Worm (Caenorhabditis elegans) whole organism, young adult: ENCODE measurements around the gene F36H5.13.

ENCODE experiments used
- B0261.1 ChIP-seq: sonication (generic microtip); optimal IDR thresholded peaks from 2 replicates; lab custom pipeline; 2016; ENCODE audit warnings: mild to moderate bottlenecking, missing genetic modification characterization, moderate library complexity, missing compliant biosample characterization
- C06A6.2 ChIP-seq: fragments of 200-800 bp; sonication (Bioruptor generic); conservative IDR thresholded peaks from 2 replicates; pipeline ENCODE4 v1.3.6; 2022; ENCODE audit warnings: missing genetic modification characterization, missing compliant biosample characterization
- F22D6.2 ChIP-seq: sonication (generic microtip); optimal IDR thresholded peaks from 2 replicates; lab custom pipeline; 2016; ENCODE audit warnings: mild to moderate bottlenecking, missing genetic modification characterization, missing compliant biosample characterization
- F33H1.4 ChIP-seq: fragments of 200-800 bp; sonication (Bioruptor generic); IDR thresholded peaks from 2 replicates; pipeline ENCODE4 v1.3.6; 2022; ENCODE audit warnings: missing genetic modification reagents, missing genetic modification characterization, missing compliant biosample characterization
- F37B4.10 ChIP-seq: fragments of 200-800 bp; sonication (Bioruptor generic); IDR thresholded peaks from 2 replicates; pipeline ENCODE4 v1.3.6; 2022; ENCODE audit warnings: missing genetic modification characterization, missing compliant biosample characterization
- F49E8.2 ChIP-seq: sonication (generic microtip); optimal IDR thresholded peaks from 3 replicates; lab custom pipeline; 2017; ENCODE audit warnings: missing genetic modification characterization, mild to moderate bottlenecking, missing compliant biosample characterization, antibody characterized with exemption, moderate library complexity; ENCODE audit not compliant: insufficient read depth
- F52B5.7 ChIP-seq: sonication (generic microtip); optimal IDR thresholded peaks from 2 replicates; lab custom pipeline; 2016; ENCODE audit warnings: mild to moderate bottlenecking, missing genetic modification characterization, missing compliant biosample characterization
- F57A8.1 ChIP-seq: fragments of 200-800 bp; sonication (Bioruptor generic); optimal IDR thresholded peaks from 2 replicates; lab custom pipeline; 2018; ENCODE audit warnings: mild to moderate bottlenecking, missing genetic modification characterization, moderate library complexity, missing compliant biosample characterization
- K11D2.4 ChIP-seq: fragments of 200-800 bp; sonication (Bioruptor generic); IDR thresholded peaks from 2 replicates; pipeline ENCODE4 v1.3.6; 2022; ENCODE audit warnings: missing genetic modification reagents, missing genetic modification characterization, missing compliant biosample characterization
- Y56A3A.18 ChIP-seq: fragments of 200-800 bp; sonication (Bioruptor generic); IDR thresholded peaks from 2 replicates; pipeline ENCODE4 v1.3.6; 2022; ENCODE audit warnings: missing genetic modification reagents, missing genetic modification characterization, missing compliant biosample characterization
- Y95B8A.8 ChIP-seq: fragments of 200-800 bp; sonication (Bioruptor generic); IDR thresholded peaks from 2 replicates; pipeline ENCODE4 v1.3.6; 2022; ENCODE audit warnings: missing genetic modification reagents, missing genetic modification characterization, missing compliant biosample characterization
- aptf-3 ChIP-seq: fragments of 200-800 bp; sonication (Bioruptor generic); IDR thresholded peaks from 2 replicates; pipeline ENCODE4 v1.3.6; 2022; ENCODE audit warnings: missing genetic modification characterization, missing compliant biosample characterization
- attf-3 ChIP-seq: fragments of 200-800 bp; sonication (Bioruptor generic); conservative IDR thresholded peaks from 2 replicates; pipeline ENCODE4 v1.3.6; 2022; ENCODE audit warnings: missing genetic modification reagents, missing genetic modification characterization, missing compliant biosample characterization
- bed-2 ChIP-seq: fragments of 200-800 bp; sonication (Bioruptor generic); IDR thresholded peaks from 2 replicates; pipeline ENCODE4 v1.3.6; 2022; ENCODE audit warnings: missing genetic modification reagents, missing genetic modification characterization, missing compliant biosample characterization
- ccch-3 ChIP-seq: fragments of 200-800 bp; sonication (Bioruptor generic); optimal IDR thresholded peaks from 2 replicates; lab custom pipeline; 2018; ENCODE audit warnings: mild to moderate bottlenecking, missing genetic modification characterization, missing compliant biosample characterization
- ceh-58 ChIP-seq: fragments of 200-800 bp; sonication (Bioruptor generic); IDR thresholded peaks from 2 replicates; pipeline ENCODE4 v1.3.6; 2022; ENCODE audit warnings: missing genetic modification characterization, missing compliant biosample characterization
- dpff-1 ChIP-seq: sonication (generic microtip); optimal IDR thresholded peaks from 2 replicates; lab custom pipeline; 2017; ENCODE audit warnings: mild to moderate bottlenecking, missing genetic modification characterization, missing compliant biosample characterization
- efl-1 ChIP-seq: fragments of 150-350 bp; optimal IDR thresholded peaks from 2 replicates; lab custom pipeline; 2014; ENCODE audit warnings: missing biosample characterization, missing genetic modification reagents, missing genetic modification characterization
- egl-44 ChIP-seq: fragments of 200-800 bp; sonication (Bioruptor generic); IDR thresholded peaks from 2 replicates; pipeline ENCODE4 v1.3.6; 2022; ENCODE audit warnings: missing genetic modification reagents, missing genetic modification characterization, missing compliant biosample characterization
- him-1 ChIP-seq: sonication (generic microtip); optimal IDR thresholded peaks from 2 replicates; lab custom pipeline; 2016; ENCODE audit warnings: missing genotype, missing genetic modification reagents, missing genetic modification characterization, missing compliant biosample characterization
- let-607 ChIP-seq, 2 experiments: fragments of 200-800 bp in 1 of 2; sonication (Bioruptor generic) in 1 of 2; sonication (generic microtip) in 1 of 2; optimal IDR thresholded peaks; 2 replicates each; lab custom pipeline; 2016 to 2018; ENCODE audit warnings: mild to moderate bottlenecking in 2 of 2, missing compliant biosample characterization in 2 of 2, missing genetic modification characterization in 2 of 2, moderate library complexity in 2 of 2, missing genotype in 1 of 2
- lin-26 ChIP-seq: fragments of 200-800 bp; sonication (Bioruptor generic); IDR thresholded peaks from 2 replicates; pipeline ENCODE4 v1.3.6; 2022; ENCODE audit warnings: missing genetic modification reagents, missing genetic modification characterization, missing compliant biosample characterization
- lin-40 ChIP-seq: sonication (generic microtip); optimal IDR thresholded peaks from 2 replicates; lab custom pipeline; 2016; ENCODE audit warnings: missing genetic modification characterization, mild to moderate bottlenecking, missing compliant biosample characterization, missing genotype, missing genetic modification reagents
- madf-10 ChIP-seq: sonication (generic microtip); optimal IDR thresholded peaks from 2 replicates; lab custom pipeline; 2016; ENCODE audit warnings: mild to moderate bottlenecking, missing genetic modification characterization, missing compliant biosample characterization
- mes-4 ChIP-seq: sonication (generic microtip); optimal IDR thresholded peaks from 2 replicates; lab custom pipeline; 2016; ENCODE audit warnings: missing genotype, missing genetic modification characterization, missing compliant biosample characterization
- nfya-1 ChIP-seq: sonication (generic microtip); optimal IDR thresholded peaks from 2 replicates; lab custom pipeline; 2017; ENCODE audit warnings: antibody characterized with exemption, missing compliant biosample characterization, missing genetic modification characterization, borderline replicate concordance; ENCODE audit not compliant: insufficient read depth
- nhr-80 ChIP-seq: sonication (generic microtip); optimal IDR thresholded peaks from 2 replicates; lab custom pipeline; 2016; ENCODE audit warnings: missing genetic modification characterization, missing compliant biosample characterization
- nhr-90 ChIP-seq: sonication (generic microtip); optimal IDR thresholded peaks from 2 replicates; lab custom pipeline; 2016; ENCODE audit warnings: missing genotype, mild to moderate bottlenecking, missing genetic modification characterization, missing compliant biosample characterization
- rpc-1 ChIP-seq, 2 experiments: fragments of 150-350 bp in 1 of 2; sonication (generic microtip) in 1 of 2; optimal IDR thresholded peaks; 2 replicates each; lab custom pipeline; 2014 to 2018; ENCODE audit warnings: missing biosample characterization in 1 of 2, missing genetic modification characterization in 1 of 2, missing genetic modification reagents in 1 of 2, missing genotype in 1 of 2
- snpc-3.4 ChIP-seq: sonication (generic microtip); optimal IDR thresholded peaks from 2 replicates; lab custom pipeline; 2017; ENCODE audit warnings: missing genetic modification characterization, mild to moderate bottlenecking, missing compliant biosample characterization, antibody characterized with exemption, moderate library complexity, missing genotype, missing genetic modification reagents
- tbp1 ChIP-seq: fragments of 200-800 bp; sonication (Bioruptor generic); optimal IDR thresholded peaks from 2 replicates; lab custom pipeline; 2018; ENCODE audit warnings: mild to moderate bottlenecking, missing genetic modification characterization, missing compliant biosample characterization
- tbx-9 ChIP-seq: sonication (generic microtip); optimal IDR thresholded peaks from 2 replicates; lab custom pipeline; 2016; ENCODE audit warnings: borderline replicate concordance, missing genetic modification characterization, inconsistent platforms, missing compliant biosample characterization
- unc-130 ChIP-seq: sonication (generic microtip); optimal IDR thresholded peaks from 2 replicates; lab custom pipeline; 2016; ENCODE audit warnings: missing genetic modification reagents, missing genetic modification characterization, missing compliant biosample characterization
- unc-62 ChIP-seq: fragments of 150-350 bp; optimal IDR thresholded peaks from 2 replicates; lab custom pipeline; 2014; ENCODE audit warnings: missing biosample characterization, missing genetic modification reagents, missing genetic modification characterization
- xnd-1 ChIP-seq: sonication (generic microtip); optimal IDR thresholded peaks from 2 replicates; lab custom pipeline; 2016; ENCODE audit warnings: missing genotype, missing genetic modification reagents, missing genetic modification characterization, missing compliant biosample characterization
- zfh-2 ChIP-seq: fragments of 200-800 bp; sonication (Bioruptor generic); conservative IDR thresholded peaks from 2 replicates; pipeline ENCODE4 v1.3.6; 2022; ENCODE audit warnings: missing genetic modification reagents, missing genetic modification characterization, missing compliant biosample characterization
- ztf-3 ChIP-seq: fragments of 200-800 bp; sonication (Bioruptor generic); optimal IDR thresholded peaks from 2 replicates; lab custom pipeline; 2018; ENCODE audit warnings: mild to moderate bottlenecking, missing genetic modification characterization, missing compliant biosample characterization

The F36H5.13 gene

DNA sequence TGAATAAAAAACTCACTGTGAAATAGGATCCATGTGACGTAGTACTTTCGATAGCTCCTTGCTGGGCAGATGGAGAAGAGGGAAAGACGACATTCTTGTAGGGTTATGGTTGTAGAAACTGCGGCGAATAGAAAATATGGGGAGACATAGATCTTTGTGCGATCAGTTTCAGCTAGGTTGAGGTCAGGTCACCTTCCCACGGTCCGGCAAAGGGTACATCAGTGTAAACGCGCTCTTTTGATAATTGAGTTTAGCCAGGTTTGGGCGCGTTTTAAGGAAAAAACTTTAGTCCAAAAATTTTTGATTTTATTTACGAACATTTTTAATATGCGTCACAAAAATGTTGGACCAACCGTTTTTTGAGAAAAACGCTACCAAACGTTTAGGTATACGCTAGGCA lies 5.8 kb upstream of the F36H5.13 start, which contains the start of gene F36H5.17:
Gene F36H5.17, minus strand, starts transcription at position 101 of the 400 bp plus-strand sequence.
- TF ChIP-seq nfya-1 (tag; lab: Kevin White, UChicago), result no peak
- no peak for TF ChIP-seq zfh-2 (GFP tag; lab: Robert Waterston, UW)
- TF ChIP-seq F52B5.7 (tag; lab: Kevin White, UChicago), result no peak
- TF ChIP-seq nhr-80, result no peak
- TF ChIP-seq nhr-90 (tag; lab: Kevin White, UChicago), result no peak
- no peak for TF ChIP-seq dpff-1 (tag; lab: Kevin White, UChicago)
- TF ChIP-seq tbx-9, result no peak
- TF ChIP-seq lin-26 (GFP tag; lab: Robert Waterston, UW), result no peak

DNA sequence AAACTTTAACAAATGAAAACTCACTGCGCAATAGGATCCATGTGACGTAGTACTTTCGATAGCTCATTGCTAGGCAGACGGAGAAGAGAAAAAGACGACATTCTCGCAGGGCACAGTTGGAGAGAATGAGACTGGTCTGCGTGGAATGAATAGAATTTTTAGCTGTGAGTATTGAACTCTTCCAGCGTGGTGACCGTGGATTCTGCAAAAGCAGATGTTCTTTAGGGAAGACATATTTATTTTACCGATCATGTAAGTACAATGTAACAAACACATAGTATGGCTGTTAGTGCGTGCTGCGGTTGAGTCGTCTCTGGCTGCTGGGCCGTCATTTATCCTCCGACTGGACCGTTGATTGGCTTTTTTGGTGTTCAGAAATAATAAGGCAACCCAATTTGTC lies 2.7 kb upstream of the F36H5.13 start, which contains the start of gene F36H5.9:
Gene F36H5.9, minus strand, starts transcription at position 101 of the 400 bp plus-strand sequence.
- TF ChIP-seq ceh-58 (GFP tag; lab: Robert Waterston, UW), result no peak
- TF ChIP-seq snpc-3.4, result no peak
- TF ChIP-seq, all 124 proteins: peak for 0

DNA sequence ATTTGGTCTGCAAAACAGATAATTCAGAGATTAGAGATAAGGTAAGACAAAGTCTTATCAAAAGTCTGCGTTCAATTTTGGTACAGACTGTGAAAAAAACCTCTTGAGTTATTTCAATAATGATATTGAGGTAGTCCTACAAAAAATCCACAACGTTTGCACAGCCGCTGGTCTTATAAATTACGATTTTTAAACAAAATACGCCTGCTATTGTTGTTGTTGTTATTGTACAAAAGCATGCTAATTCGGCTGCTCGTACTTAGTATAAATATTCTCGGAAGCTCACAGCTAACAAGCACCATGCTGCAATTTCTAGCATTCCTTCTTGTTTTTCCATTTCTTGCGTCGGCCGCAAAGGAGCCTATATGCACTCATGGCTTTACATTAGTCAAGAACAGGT lies 6.1 kb downstream of the F36H5.13 start, which contains the start of gene clec-19:
Gene clec-19, plus strand, starts transcription at position 301 of the 400 bp plus-strand sequence.
- TF ChIP-seq B0261.1 (tag; lab: Kevin White, UChicago), result no peak
- TF ChIP-seq ztf-3 (GFP tag; lab: Kevin White, UChicago), result no peak
- TF ChIP-seq unc-130 (GFP tag; lab: Kevin White, UChicago), result no peak
- TF ChIP-seq him-1, result no peak
- no peak for TF ChIP-seq F57A8.1 (GFP tag; lab: Kevin White, UChicago)
- TF ChIP-seq let-607 (tag; optimal IDR thresholded peaks at IDR 0.05; lab: Kevin White, UChicago), result no peak
- TF ChIP-seq attf-3, result no peak
- no peak for TF ChIP-seq bed-2 (GFP tag; lab: Robert Waterston, UW)
- no peak for TF ChIP-seq rpc-1 (optimal IDR thresholded peaks at IDR 0.05; lab: Kevin White, UChicago)
- TF ChIP-seq rpc-1 (tag; optimal IDR thresholded peaks at IDR 0.05; lab: Kevin White, UChicago), result no peak
- no peak for TF ChIP-seq Y56A3A.18 (GFP tag; lab: Robert Waterston, UW)
- no peak for TF ChIP-seq zfh-2 (GFP tag; lab: Robert Waterston, UW)
- no peak for TF ChIP-seq lin-40 (tag; lab: Kevin White, UChicago)
- TF ChIP-seq egl-44 (GFP tag; lab: Robert Waterston, UW), result no peak
- TF ChIP-seq F49E8.2 (tag; lab: Kevin White, UChicago), result no peak
- TF ChIP-seq aptf-3, result no peak
- no peak for TF ChIP-seq F22D6.2 (tag; lab: Kevin White, UChicago)
- TF ChIP-seq tbp1 (GFP tag; lab: Kevin White, UChicago), result no peak
- TF ChIP-seq Y95B8A.8, result no peak
- TF ChIP-seq F33H1.4 (GFP tag; lab: Robert Waterston, UW), result no peak

DNA sequence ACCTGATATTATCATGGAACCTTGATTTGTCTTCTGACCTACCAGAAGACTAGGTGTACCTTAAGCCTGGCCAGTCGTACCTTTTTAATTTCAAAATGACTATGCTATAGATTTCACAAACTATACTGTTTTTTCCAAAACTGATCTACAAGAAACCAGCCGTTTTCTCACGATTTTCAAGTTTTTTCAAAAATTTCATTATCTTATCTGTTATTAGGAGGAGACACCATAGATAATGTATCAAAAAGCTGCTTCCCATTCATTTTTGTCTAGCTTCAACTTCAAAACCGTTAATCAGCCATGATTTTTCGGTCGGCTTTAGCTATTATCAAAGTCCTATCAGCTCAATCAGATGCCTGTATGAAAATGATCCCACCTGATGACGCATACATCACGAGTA lies 7.8 kb downstream of the F36H5.13 start, which contains the start of gene F36H5.12:
Gene F36H5.12, plus strand, starts transcription at position 301 of the 400 bp plus-strand sequence.
- no peak for TF ChIP-seq unc-62
- TF ChIP-seq ztf-3 (GFP tag; lab: Kevin White, UChicago), result no peak
- TF ChIP-seq xnd-1 (tag; lab: Kevin White, UChicago), result no peak
- TF ChIP-seq ccch-3 (GFP tag; lab: Kevin White, UChicago), result no peak
- TF ChIP-seq efl-1, result no peak
- no peak for TF ChIP-seq zfh-2 (GFP tag; lab: Robert Waterston, UW)
- no peak for TF ChIP-seq him-1
- no peak for TF ChIP-seq mes-4 (tag; lab: Kevin White, UChicago)
- no peak for TF ChIP-seq K11D2.4 (GFP tag; lab: Robert Waterston, UW)
- TF ChIP-seq C06A6.2 (GFP tag; lab: Robert Waterston, UW), result no peak
- TF ChIP-seq dpff-1 (tag; lab: Kevin White, UChicago), result no peak
- TF ChIP-seq madf-10 (tag; lab: Kevin White, UChicago), result no peak
- TF ChIP-seq F22D6.2 (tag; lab: Kevin White, UChicago), result no peak
- TF ChIP-seq F37B4.10 (GFP tag; lab: Robert Waterston, UW), result no peak
